Fruit fly (Drosophila melanogaster) Kc167 (cell line): ENCODE results near the gene Mct1.

Experiments used
- Sin3A ChIP-seq: fragments of >200 bp; optimal IDR thresholded peaks from 2 replicates; lab custom pipeline; 2018; ENCODE audit warnings: missing external identifiers
- h ChIP-seq: fragments of >200 bp; optimal IDR thresholded peaks from 3 replicates; lab custom pipeline; 2018; ENCODE audit warnings: missing external identifiers
- insv ChIP-seq: fragments of >200 bp; optimal IDR thresholded peaks from 3 replicates; lab custom pipeline; 2018; ENCODE audit warnings: missing external identifiers
- psq ChIP-seq: fragments of >200 bp; optimal IDR thresholded peaks from 2 replicates; lab custom pipeline; 2017; ENCODE audit warnings: missing external identifiers
- ttk ChIP-seq: sonication (Bioruptor generic); optimal IDR thresholded peaks from 2 replicates; lab custom pipeline; 2017; ENCODE audit warnings: missing external identifiers

- TF ChIP-seq h (lab: Kevin White, UChicago) (no peak), insv (no peak), Sin3A (lab: Kevin White, UChicago) (no peak), ttk (lab: Kevin White, UChicago) (no peak), psq (lab: Kevin White, UChicago) (no peak)
Observed at dm6 chrX:2172420-2172827, 16.6 kb upstream of the Mct1 start, which contains the start of gene ND-B14.5A.
